Fruit fly (Drosophila melanogaster) whole organism, embryonic: Measurements from ENCODE around the gene CG33098.

ENCODE experiments used
- Asciz ChIP-seq: fragments of 200-800 bp; sonication (Bioruptor generic); optimal IDR thresholded peaks from 2 replicates; lab custom pipeline; 2017; ENCODE audit warnings: missing biosample characterization, mild to moderate bottlenecking, missing genetic modification characterization, missing genetic modification reagents
- Blimp-1 ChIP-seq: fragments of 200-800 bp; sonication (Bioruptor generic); optimal IDR thresholded peaks from 3 replicates; lab custom pipeline; 2018; ENCODE audit warnings: missing biosample characterization, missing genetic modification characterization, mild to moderate bottlenecking, moderate library complexity, missing genetic modification reagents
- CG10267 ChIP-seq: fragments of 200-800 bp; sonication (Bioruptor generic); optimal IDR thresholded peaks from 2 replicates; lab custom pipeline; 2018; ENCODE audit warnings: missing biosample characterization, mild to moderate bottlenecking, missing genetic modification characterization, moderate library complexity
- CG10462 ChIP-seq: fragments of 200-800 bp; sonication (Bioruptor generic); optimal IDR thresholded peaks from 2 replicates; lab custom pipeline; 2016; ENCODE audit warnings: missing biosample characterization, missing genetic modification characterization
- CG12104 ChIP-seq: fragments of 200-800 bp; sonication (Bioruptor generic); optimal IDR thresholded peaks from 3 replicates; lab custom pipeline; 2016; ENCODE audit warnings: missing biosample characterization, missing genetic modification characterization
- CG13296 ChIP-seq: fragments of 200-800 bp; sonication (Bioruptor generic); optimal IDR thresholded peaks from 3 replicates; lab custom pipeline; 2018; ENCODE audit warnings: missing biosample characterization, mild to moderate bottlenecking, missing genetic modification characterization
- CG13624 ChIP-seq: fragments of 200-800 bp; sonication (Bioruptor generic); optimal IDR thresholded peaks from 2 replicates; lab custom pipeline; 2016; ENCODE audit warnings: missing biosample characterization, missing genetic modification characterization
- CG1529 ChIP-seq: fragments of 200-800 bp; sonication (Bioruptor generic); optimal IDR thresholded peaks from 3 replicates; lab custom pipeline; 2018; ENCODE audit warnings: missing biosample characterization, missing genetic modification characterization
- CG15601 ChIP-seq: fragments of 200-800 bp; sonication (Bioruptor generic); optimal IDR thresholded peaks from 3 replicates; lab custom pipeline; 2019; ENCODE audit warnings: missing biosample characterization, mild to moderate bottlenecking, missing genetic modification characterization, moderate library complexity
- CG17361 ChIP-seq: fragments of 200-800 bp; sonication (Bioruptor generic); IDR thresholded peaks from 3 replicates; pipeline ENCODE4 v1.3.6; 2022; ENCODE audit warnings: missing biosample characterization, missing genetic modification characterization
- CG17829 ChIP-seq: fragments of 200-800 bp; optimal IDR thresholded peaks from 2 replicates; lab custom pipeline; 2019; ENCODE audit warnings: missing biosample characterization, mild to moderate bottlenecking, missing genetic modification characterization, moderate library complexity
- CG18262 ChIP-seq: fragments of 200-800 bp; optimal IDR thresholded peaks from 3 replicates; lab custom pipeline; 2019; ENCODE audit warnings: missing biosample characterization, mild to moderate bottlenecking, missing genetic modification characterization, moderate library complexity
- CG2116 ChIP-seq: fragments of 200-800 bp; sonication (Bioruptor generic); optimal IDR thresholded peaks from 3 replicates; lab custom pipeline; 2018; ENCODE audit warnings: missing biosample characterization, mild to moderate bottlenecking, missing genetic modification characterization
- CG2120 ChIP-seq: fragments of 200-800 bp; sonication (Bioruptor generic); optimal IDR thresholded peaks from 3 replicates; lab custom pipeline; 2016; ENCODE audit warnings: missing biosample characterization, missing genetic modification characterization
- CG2202 ChIP-seq: fragments of 200-800 bp; sonication (Bioruptor generic); optimal IDR thresholded peaks from 2 replicates; lab custom pipeline; 2018; ENCODE audit warnings: missing biosample characterization, mild to moderate bottlenecking, missing genetic modification characterization
- CG2712 ChIP-seq: fragments of 200-800 bp; optimal IDR thresholded peaks from 3 replicates; lab custom pipeline; 2019; ENCODE audit warnings: missing biosample characterization, mild to moderate bottlenecking, missing genetic modification characterization, moderate library complexity
- CG2889 ChIP-seq: fragments of 200-800 bp; sonication (Bioruptor generic); IDR thresholded peaks from 3 replicates; pipeline ENCODE4 v1.3.6; 2022; ENCODE audit warnings: missing biosample characterization, missing genetic modification characterization
- CG30431 ChIP-seq: fragments of 200-800 bp; sonication (Bioruptor generic); optimal IDR thresholded peaks from 2 replicates; lab custom pipeline; 2017; ENCODE audit warnings: missing biosample characterization, missing genetic modification characterization
- CG42726 ChIP-seq: fragments of 200-800 bp; sonication (Bioruptor generic); IDR thresholded peaks from 2 replicates; pipeline ENCODE4 v1.3.6; 2022; ENCODE audit warnings: missing biosample characterization, missing genetic modification characterization; ENCODE audit not compliant: partially characterized antibody
- CG4820 ChIP-seq: fragments of 200-800 bp; sonication (Bioruptor generic); optimal IDR thresholded peaks from 3 replicates; lab custom pipeline; 2016; ENCODE audit warnings: missing biosample characterization, missing genetic modification characterization
- CG6175 ChIP-seq: fragments of 200-800 bp; sonication (Bioruptor generic); IDR thresholded peaks from 3 replicates; pipeline ENCODE4 v1.3.6; 2022; ENCODE audit warnings: missing biosample characterization, missing genetic modification characterization
- CG6689 ChIP-seq: fragments of 200-800 bp; sonication (Bioruptor generic); IDR thresholded peaks from 2 replicates; pipeline ENCODE4 v1.3.6; 2022; ENCODE audit warnings: missing biosample characterization, missing genetic modification characterization
- CG6791 ChIP-seq: fragments of 200-800 bp; sonication (Bioruptor generic); IDR thresholded peaks from 3 replicates; pipeline ENCODE4 v1.3.6; 2022; ENCODE audit warnings: missing biosample characterization, missing genetic modification characterization; ENCODE audit not compliant: partially characterized antibody
- CG7839 ChIP-seq: fragments of 200-800 bp; sonication (Bioruptor generic); optimal IDR thresholded peaks from 3 replicates; lab custom pipeline; 2018; ENCODE audit warnings: missing biosample characterization, mild to moderate bottlenecking, missing genetic modification characterization, moderate library complexity
- CG8388 ChIP-seq: fragments of 200-800 bp; sonication (Bioruptor generic); optimal IDR thresholded peaks from 2 replicates; lab custom pipeline; 2019; ENCODE audit warnings: missing biosample characterization, mild to moderate bottlenecking, missing genetic modification characterization, moderate library complexity
- CG8924 ChIP-seq: fragments of 200-800 bp; optimal IDR thresholded peaks from 3 replicates; lab custom pipeline; 2019; ENCODE audit warnings: missing biosample characterization, mild to moderate bottlenecking, missing genetic modification characterization, moderate library complexity
- CoRest ChIP-seq: fragments of 200-800 bp; sonication (Bioruptor generic); optimal IDR thresholded peaks from 3 replicates; lab custom pipeline; 2018; ENCODE audit warnings: missing biosample characterization, mild to moderate bottlenecking, missing genetic modification characterization, moderate library complexity
- D ChIP-seq, 2 experiments: fragments of 200-800 bp in 1 of 2; fragments of >200 bp in 1 of 2; sonication (Bioruptor generic) in 1 of 2; optimal IDR thresholded peaks; 2 replicates in 1 of 2; 3 replicates in 1 of 2; lab custom pipeline; 2017; ENCODE audit warnings: mild to moderate bottlenecking in 1 of 2, missing biosample characterization in 1 of 2, missing genetic modification characterization in 1 of 2, missing genetic modification reagents in 1 of 2
- D19A ChIP-seq: fragments of 200-800 bp; optimal IDR thresholded peaks from 3 replicates; lab custom pipeline; 2019; ENCODE audit warnings: missing biosample characterization, mild to moderate bottlenecking, missing genetic modification characterization, moderate library complexity
- Dek ChIP-seq: fragments of 200-800 bp; sonication (Bioruptor generic); optimal IDR thresholded peaks from 3 replicates; lab custom pipeline; 2019; ENCODE audit warnings: missing biosample characterization, mild to moderate bottlenecking, missing genetic modification characterization, moderate library complexity
- Eip74EF ChIP-seq, 2 experiments: fragments of 200-800 bp in 1 of 2; fragments of >200 bp in 1 of 2; sonication (Bioruptor generic) in 1 of 2; optimal IDR thresholded peaks; 2 replicates each; lab custom pipeline; 2017 to 2019; ENCODE audit warnings: missing biosample characterization in 2 of 2, missing genetic modification characterization in 2 of 2, mild to moderate bottlenecking in 1 of 2, moderate library complexity in 1 of 2
- H2.0 ChIP-seq: fragments of 200-800 bp; sonication (Bioruptor generic); IDR thresholded peaks from 2 replicates; pipeline ENCODE4 v1.3.6; 2022; ENCODE audit warnings: missing biosample characterization, missing genetic modification characterization
- HmgZ ChIP-seq: fragments of 200-800 bp; sonication (Bioruptor generic); optimal IDR thresholded peaks from 2 replicates; lab custom pipeline; 2018; ENCODE audit warnings: missing biosample characterization, mild to moderate bottlenecking, missing genetic modification characterization
- Mad ChIP-seq: fragments of 200-800 bp; sonication (Bioruptor generic); optimal IDR thresholded peaks from 2 replicates; lab custom pipeline; 2016; ENCODE audit warnings: missing biosample characterization, missing genetic modification characterization
- Sox102F ChIP-seq: fragments of 200-800 bp; sonication (Bioruptor generic); optimal IDR thresholded peaks from 2 replicates; lab custom pipeline; 2018; ENCODE audit warnings: missing biosample characterization, mild to moderate bottlenecking, missing genetic modification characterization, moderate library complexity
- az2 ChIP-seq: fragments of 200-800 bp; sonication (Bioruptor generic); optimal IDR thresholded peaks from 3 replicates; lab custom pipeline; 2016; ENCODE audit warnings: missing biosample characterization, missing genetic modification characterization
- bsh ChIP-seq, 2 experiments: fragments of 200-800 bp; sonication (Bioruptor generic); optimal IDR thresholded peaks; 2 replicates each; lab custom pipeline; 2017 to 2018; ENCODE audit warnings: mild to moderate bottlenecking in 2 of 2, missing biosample characterization in 2 of 2, missing genetic modification characterization in 2 of 2, moderate library complexity in 1 of 2
- dmrt11E ChIP-seq: fragments of 200-800 bp; sonication (Bioruptor generic); optimal IDR thresholded peaks from 3 replicates; lab custom pipeline; 2018; ENCODE audit warnings: missing biosample characterization, mild to moderate bottlenecking, missing genetic modification characterization, moderate library complexity
- dpn ChIP-seq, 2 experiments: fragments of 200-800 bp; sonication (Bioruptor generic); optimal IDR thresholded peaks; 3 replicates each; lab custom pipeline; 2016; ENCODE audit warnings: missing biosample characterization in 2 of 2, missing genetic modification characterization in 2 of 2
- gem ChIP-seq: fragments of 200-800 bp; sonication (Bioruptor generic); optimal IDR thresholded peaks from 2 replicates; lab custom pipeline; 2019; ENCODE audit warnings: missing biosample characterization, mild to moderate bottlenecking, missing genetic modification characterization, moderate library complexity
- grau ChIP-seq: fragments of 200-800 bp; optimal IDR thresholded peaks from 3 replicates; lab custom pipeline; 2019; ENCODE audit warnings: missing biosample characterization, mild to moderate bottlenecking, missing genetic modification characterization, moderate library complexity
- ham ChIP-seq: fragments of 200-800 bp; sonication (Bioruptor generic); IDR thresholded peaks from 2 replicates; pipeline ENCODE4 v1.3.6; 2022; ENCODE audit warnings: missing biosample characterization, missing genetic modification characterization
- nmo ChIP-seq: fragments of 200-800 bp; sonication (Bioruptor generic); optimal IDR thresholded peaks from 2 replicates; lab custom pipeline; 2018; ENCODE audit warnings: missing biosample characterization, mild to moderate bottlenecking, missing genetic modification characterization, moderate library complexity
- phol ChIP-seq: fragments of 200-800 bp; sonication (Bioruptor generic); optimal IDR thresholded peaks from 3 replicates; lab custom pipeline; 2018; ENCODE audit warnings: missing biosample characterization, mild to moderate bottlenecking, missing genetic modification characterization, moderate library complexity
- row ChIP-seq: fragments of 200-800 bp; sonication (Bioruptor generic); IDR thresholded peaks from 3 replicates; pipeline ENCODE4 v1.3.6; 2022; ENCODE audit warnings: missing biosample characterization, missing genetic modification characterization
- sc ChIP-seq, 3 experiments: fragments of >200 bp in 2 of 3; fragments of 200-800 bp in 1 of 3; sonication (Bioruptor generic) in 1 of 3; optimal IDR thresholded peaks; 2 replicates in 2 of 3; 3 replicates in 1 of 3; lab custom pipeline; 2017; ENCODE audit warnings: mild to moderate bottlenecking in 1 of 3, missing biosample characterization in 1 of 3, missing genetic modification characterization in 1 of 3, missing genetic modification reagents in 1 of 3
- seq ChIP-seq: fragments of 200-800 bp; sonication (Bioruptor generic); IDR thresholded peaks from 2 replicates; pipeline ENCODE4 v1.3.6; 2022; ENCODE audit warnings: missing biosample characterization, missing genetic modification characterization
- slou ChIP-seq: fragments of 200-800 bp; sonication (Bioruptor generic); optimal IDR thresholded peaks from 3 replicates; lab custom pipeline; 2016; ENCODE audit warnings: missing biosample characterization, missing genetic modification characterization
- tap ChIP-seq: fragments of 200-800 bp; optimal IDR thresholded peaks from 3 replicates; lab custom pipeline; 2019; ENCODE audit warnings: missing biosample characterization, mild to moderate bottlenecking, missing genetic modification characterization, moderate library complexity

The CG33098 gene

DNA sequence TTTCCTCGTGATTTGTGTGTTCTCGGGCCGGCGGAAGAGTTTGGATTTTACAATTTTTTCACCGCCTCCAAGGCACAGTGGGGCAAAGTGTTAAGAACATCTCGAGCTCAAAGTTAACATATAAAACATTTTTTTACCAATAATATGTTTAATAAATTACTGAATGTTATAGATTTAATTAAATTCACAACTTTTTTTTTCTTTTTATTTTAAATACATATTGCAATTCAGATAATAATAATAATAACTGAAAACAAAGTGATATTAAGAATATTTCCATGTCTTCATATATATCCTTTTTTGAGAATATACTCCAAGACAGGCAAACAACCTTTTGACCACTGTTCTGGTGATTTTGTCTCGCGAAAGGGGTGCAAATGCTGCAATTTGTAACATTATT, 41.0 kb upstream of the CG33098 start:
- TF ChIP-seq sc (optimal IDR thresholded peaks at IDR 0.05; lab: Kevin White, UChicago) = no peak
- no peak for TF ChIP-seq sc (GFP tag; optimal IDR thresholded peaks at IDR 0.05; lab: Kevin White, UChicago)
- TF ChIP-seq CG15601 (tag; lab: Kevin White, UChicago) = peak; percentile 7
- no peak for TF ChIP-seq az2 (GFP tag; lab: Kevin White, UChicago)
- no peak for TF ChIP-seq D (optimal IDR thresholded peaks at IDR 0.05; lab: Kevin White, UChicago)
- peak; percentile 26 for TF ChIP-seq D (GFP tag; optimal IDR thresholded peaks at IDR 0.05; lab: Kevin White, UChicago)
- peak; percentile 34 for TF ChIP-seq grau (tag; lab: Kevin White, UChicago)
- peak in 1 of 2 experiments; percentile 31 for TF ChIP-seq bsh (GFP tag; optimal IDR thresholded peaks at IDR 0.05; lab: Kevin White, UChicago)
- peak; percentile 35 for TF ChIP-seq CG7839
- no peak for TF ChIP-seq CG42726 (GFP tag; lab: Robert Waterston, UW)
- no peak for TF ChIP-seq slou (GFP tag; lab: Kevin White, UChicago)
- TF ChIP-seq nmo = peak; percentile 15
- TF ChIP-seq CoRest = peak; percentile 21
- peak; percentile 10 for TF ChIP-seq dmrt11E (tag; lab: Kevin White, UChicago)
- TF ChIP-seq CG30431 (GFP tag; lab: Kevin White, UChicago) = no peak
- TF ChIP-seq phol = peak; percentile 41
- TF ChIP-seq Sox102F (GFP tag; lab: Kevin White, UChicago) = peak; percentile 37
- peak; percentile 30 for TF ChIP-seq CG8924
- peak; percentile 33 for TF ChIP-seq CG17829 (tag; lab: Kevin White, UChicago)
- no peak for TF ChIP-seq Eip74EF (GFP tag; optimal IDR thresholded peaks at IDR 0.05; lab: Kevin White, UChicago)
- no peak for TF ChIP-seq CG13624
- peak; percentile 63 for TF ChIP-seq CG2712 (tag; lab: Kevin White, UChicago)
- TF ChIP-seq ham = no peak
- TF ChIP-seq HmgZ = no peak
- TF ChIP-seq seq (GFP tag; lab: Robert Waterston, UW) = no peak
- TF ChIP-seq D19A (tag; lab: Kevin White, UChicago) = peak; percentile 11
- TF ChIP-seq CG6175 (GFP tag; lab: Robert Waterston, UW) = no peak
- peak; percentile 60 for TF ChIP-seq CG18262 (tag; lab: Kevin White, UChicago)
- no peak for TF ChIP-seq CG2120 (GFP tag; lab: Kevin White, UChicago)
- TF ChIP-seq CG10462 (GFP tag; lab: Kevin White, UChicago) = no peak
- TF ChIP-seq CG1529 = no peak
- TF ChIP-seq CG17361 (GFP tag; lab: Robert Waterston, UW) = 0 out of 3 replicates have a peak, but pooled peaks have one; percentile 36
- TF ChIP-seq CG13296 = no peak
- peak; percentile 12 for TF ChIP-seq CG12104 (GFP tag; lab: Kevin White, UChicago)
- TF ChIP-seq Asciz (GFP tag; lab: Kevin White, UChicago) = no peak
- no peak for TF ChIP-seq Mad (GFP tag; lab: Kevin White, UChicago)
- no peak for TF ChIP-seq CG6791 (GFP tag; lab: Robert Waterston, UW)
- no peak for TF ChIP-seq Dek (tag; lab: Kevin White, UChicago)
- peak; percentile 60 for TF ChIP-seq gem (tag; lab: Kevin White, UChicago)
- peak; percentile 48; the same call in 1 of the 2 replicates for TF ChIP-seq CG6689 (GFP tag; lab: Robert Waterston, UW)
- no peak for TF ChIP-seq dpn (GFP tag; optimal IDR thresholded peaks at IDR 0.05; lab: Kevin White, UChicago)
- TF ChIP-seq CG10267 (tag; lab: Kevin White, UChicago) = peak; percentile 13
- peak; percentile 51 for TF ChIP-seq Blimp-1
- TF ChIP-seq tap = no peak
- peak; percentile 0 for TF ChIP-seq CG4820 (GFP tag; lab: Kevin White, UChicago)
- TF ChIP-seq CG8388 (GFP tag; lab: Kevin White, UChicago) = no peak
- no peak for TF ChIP-seq H2.0 (GFP tag; lab: Robert Waterston, UW)
- TF ChIP-seq CG2116 = no peak
- TF ChIP-seq row (GFP tag; lab: Robert Waterston, UW) = no peak
- TF ChIP-seq CG2202 = no peak
- no peak for TF ChIP-seq CG2889 (GFP tag; lab: Robert Waterston, UW)
